Fruit fly (Drosophila melanogaster) whole organism, embryonic: ENCODE data around the gene Pex7.

Source experiments
- BtbVII ChIP-seq: fragments of 200-800 bp; sonication (Bioruptor generic); optimal IDR thresholded peaks from 3 replicates; lab custom pipeline; 2017; ENCODE audit warnings: missing biosample characterization, mild to moderate bottlenecking, missing genetic modification characterization
- CG10543 ChIP-seq: fragments of 200-800 bp; sonication (Bioruptor generic); optimal IDR thresholded peaks from 3 replicates; lab custom pipeline; 2017; ENCODE audit warnings: missing biosample characterization, mild to moderate bottlenecking, missing genetic modification characterization, moderate library complexity
- CG10565 ChIP-seq: fragments of 200-800 bp; sonication (Bioruptor generic); optimal IDR thresholded peaks from 3 replicates; lab custom pipeline; 2016; ENCODE audit warnings: missing biosample characterization, mild to moderate bottlenecking, missing genetic modification characterization
- CG10959 ChIP-seq: fragments of 200-800 bp; sonication (Bioruptor generic); IDR thresholded peaks from 2 replicates; pipeline ENCODE4 v1.3.6; 2022; ENCODE audit warnings: missing biosample characterization, missing genetic modification characterization
- CG13296 ChIP-seq: fragments of 200-800 bp; sonication (Bioruptor generic); optimal IDR thresholded peaks from 3 replicates; lab custom pipeline; 2018; ENCODE audit warnings: missing biosample characterization, mild to moderate bottlenecking, missing genetic modification characterization
- CG13624 ChIP-seq: fragments of 200-800 bp; sonication (Bioruptor generic); optimal IDR thresholded peaks from 2 replicates; lab custom pipeline; 2016; ENCODE audit warnings: missing biosample characterization, missing genetic modification characterization
- CG14667 ChIP-seq: fragments of 200-800 bp; sonication (Bioruptor generic); IDR thresholded peaks from 2 replicates; pipeline ENCODE4 v1.3.6; 2022; ENCODE audit warnings: missing biosample characterization, missing genetic modification characterization
- CG14860 ChIP-seq: fragments of 200-800 bp; sonication (Bioruptor generic); IDR thresholded peaks from 3 replicates; pipeline ENCODE4 v1.3.6; 2022; ENCODE audit warnings: missing biosample characterization, missing genetic modification characterization; ENCODE audit not compliant: partially characterized antibody
- CG15514 ChIP-seq: fragments of 200-800 bp; sonication (Bioruptor generic); optimal IDR thresholded peaks from 3 replicates; lab custom pipeline; 2017; ENCODE audit warnings: missing biosample characterization, missing genetic modification characterization, mild to moderate bottlenecking, moderate library complexity, missing genetic modification reagents
- CG15696 ChIP-seq: fragments of 200-800 bp; sonication (Bioruptor generic); optimal IDR thresholded peaks from 2 replicates; lab custom pipeline; 2019; ENCODE audit warnings: missing biosample characterization, mild to moderate bottlenecking, missing genetic modification characterization, moderate library complexity
- CG17186 ChIP-seq: fragments of 200-800 bp; sonication (Bioruptor generic); optimal IDR thresholded peaks from 3 replicates; lab custom pipeline; 2017; ENCODE audit warnings: missing biosample characterization, missing genetic modification reagents, missing genetic modification characterization
- CG17568 ChIP-seq: fragments of 200-800 bp; sonication (Bioruptor generic); optimal IDR thresholded peaks from 2 replicates; lab custom pipeline; 2018; ENCODE audit warnings: missing biosample characterization, mild to moderate bottlenecking, missing genetic modification characterization, moderate library complexity
- CG2889 ChIP-seq: fragments of 200-800 bp; sonication (Bioruptor generic); IDR thresholded peaks from 3 replicates; pipeline ENCODE4 v1.3.6; 2022; ENCODE audit warnings: missing biosample characterization, missing genetic modification characterization
- CG4360 ChIP-seq: fragments of 200-800 bp; sonication (Bioruptor generic); IDR thresholded peaks from 2 replicates; pipeline ENCODE4 v1.3.6; 2022; ENCODE audit warnings: missing biosample characterization, missing genetic modification characterization
- CG4854 ChIP-seq: fragments of 200-800 bp; sonication (Bioruptor generic); optimal IDR thresholded peaks from 2 replicates; lab custom pipeline; 2016; ENCODE audit warnings: missing biosample characterization, missing genetic modification characterization, inconsistent platforms
- CG7839 ChIP-seq: fragments of 200-800 bp; sonication (Bioruptor generic); optimal IDR thresholded peaks from 3 replicates; lab custom pipeline; 2018; ENCODE audit warnings: missing biosample characterization, mild to moderate bottlenecking, missing genetic modification characterization, moderate library complexity
- CG7963 ChIP-seq: fragments of 200-800 bp; sonication (Bioruptor generic); IDR thresholded peaks from 3 replicates; pipeline ENCODE4 v1.3.6; 2022; ENCODE audit warnings: missing biosample characterization, missing genetic modification characterization; ENCODE audit not compliant: partially characterized antibody
- CG8281 ChIP-seq: fragments of 200-800 bp; sonication (Bioruptor generic); optimal IDR thresholded peaks from 2 replicates; lab custom pipeline; 2018; ENCODE audit warnings: missing biosample characterization, mild to moderate bottlenecking, missing genetic modification characterization, moderate library complexity
- CG8765 ChIP-seq: fragments of 200-800 bp; sonication (Bioruptor generic); IDR thresholded peaks from 2 replicates; pipeline ENCODE4 v1.3.6; 2022; ENCODE audit warnings: missing biosample characterization, missing genetic modification characterization
- CG9215 ChIP-seq: fragments of 200-800 bp; sonication (Bioruptor generic); IDR thresholded peaks from 2 replicates; pipeline ENCODE4 v1.3.6; 2022; ENCODE audit warnings: missing biosample characterization, missing genetic modification characterization
- CG9797 ChIP-seq: fragments of 200-800 bp; sonication (Bioruptor generic); optimal IDR thresholded peaks from 3 replicates; lab custom pipeline; 2018; ENCODE audit warnings: missing biosample characterization, mild to moderate bottlenecking, missing genetic modification characterization
- CG9932 ChIP-seq: fragments of 200-800 bp; sonication (Bioruptor generic); IDR thresholded peaks from 2 replicates; pipeline ENCODE4 v1.3.6; 2022; ENCODE audit warnings: missing biosample characterization, missing genetic modification characterization
- CHES-1-like ChIP-seq: fragments of 200-800 bp; sonication (Bioruptor generic); optimal IDR thresholded peaks from 2 replicates; lab custom pipeline; 2016; ENCODE audit warnings: missing biosample characterization, missing genetic modification characterization
- Dad ChIP-seq: fragments of 200-800 bp; sonication (Bioruptor generic); optimal IDR thresholded peaks from 3 replicates; lab custom pipeline; 2016; ENCODE audit warnings: missing biosample characterization, missing genetic modification characterization
- Doc2 ChIP-seq: fragments of 200-800 bp; sonication (Bioruptor generic); IDR thresholded peaks from 2 replicates; pipeline ENCODE4 v1.3.6; 2022; ENCODE audit warnings: missing biosample characterization, missing genetic modification characterization
- Dp ChIP-seq: fragments of 200-800 bp; sonication (Bioruptor generic); optimal IDR thresholded peaks from 2 replicates; lab custom pipeline; 2018; ENCODE audit warnings: missing biosample characterization, mild to moderate bottlenecking, missing genetic modification characterization, moderate library complexity
- Pdp1 ChIP-seq, 2 experiments: fragments of 200-800 bp; sonication (Bioruptor generic); optimal IDR thresholded peaks; 3 replicates each; lab custom pipeline; 2016; ENCODE audit warnings: missing biosample characterization in 2 of 2, missing genetic modification characterization in 2 of 2, mild to moderate bottlenecking in 1 of 2, moderate library complexity in 1 of 2
- Scr ChIP-seq: fragments of 200-800 bp; sonication (Bioruptor generic); IDR thresholded peaks from 2 replicates; pipeline ENCODE4 v1.3.6; 2022; ENCODE audit warnings: missing biosample characterization, missing genetic modification characterization; ENCODE audit not compliant: partially characterized antibody
- Side ChIP-seq: fragments of 200-800 bp; sonication (Bioruptor generic); optimal IDR thresholded peaks from 2 replicates; lab custom pipeline; 2016; ENCODE audit warnings: missing biosample characterization, missing genetic modification characterization
- Sin3A ChIP-seq: fragments of >200 bp; optimal IDR thresholded peaks from 2 replicates; lab custom pipeline; 2018
- Xrp1 ChIP-seq: fragments of 200-800 bp; sonication (Bioruptor generic); IDR thresholded peaks from 2 replicates; pipeline ENCODE4 v1.3.6; 2022; ENCODE audit warnings: missing biosample characterization, missing genetic modification characterization
- ash1 ChIP-seq: fragments of 200-800 bp; sonication (Bioruptor generic); optimal IDR thresholded peaks from 2 replicates; lab custom pipeline; 2018; ENCODE audit warnings: missing biosample characterization, mild to moderate bottlenecking, missing genetic modification characterization
- bigmax ChIP-seq: fragments of 200-800 bp; sonication (Bioruptor generic); optimal IDR thresholded peaks from 2 replicates; lab custom pipeline; 2018; ENCODE audit warnings: missing biosample characterization, mild to moderate bottlenecking, missing genetic modification characterization
- cas ChIP-seq: fragments of 200-800 bp; sonication (Bioruptor generic); IDR thresholded peaks from 2 replicates; pipeline ENCODE4 v1.3.6; 2022; ENCODE audit warnings: missing biosample characterization, missing genetic modification characterization
- caup ChIP-seq: fragments of 200-800 bp; sonication (Bioruptor generic); optimal IDR thresholded peaks from 3 replicates; lab custom pipeline; 2017; ENCODE audit warnings: missing biosample characterization, mild to moderate bottlenecking, missing genetic modification characterization, moderate library complexity; ENCODE audit not compliant: severe bottlenecking
- disco-r ChIP-seq: fragments of 200-800 bp; sonication (Bioruptor generic); optimal IDR thresholded peaks from 2 replicates; lab custom pipeline; 2016; ENCODE audit warnings: missing biosample characterization, missing genetic modification characterization
- dmrt99B ChIP-seq: fragments of 200-800 bp; sonication (Bioruptor generic); optimal IDR thresholded peaks from 2 replicates; lab custom pipeline; 2018; ENCODE audit warnings: missing biosample characterization, mild to moderate bottlenecking, missing genetic modification characterization, moderate library complexity
- grau ChIP-seq: fragments of 200-800 bp; optimal IDR thresholded peaks from 3 replicates; lab custom pipeline; 2019; ENCODE audit warnings: missing biosample characterization, mild to moderate bottlenecking, missing genetic modification characterization, moderate library complexity
- grn ChIP-seq: fragments of 200-800 bp; sonication (Bioruptor generic); optimal IDR thresholded peaks from 3 replicates; lab custom pipeline; 2017; ENCODE audit warnings: missing biosample characterization, missing genetic modification characterization
- jing ChIP-seq: fragments of 200-800 bp; sonication (Bioruptor generic); optimal IDR thresholded peaks from 2 replicates; lab custom pipeline; 2018; ENCODE audit warnings: missing biosample characterization, mild to moderate bottlenecking, missing genetic modification characterization
- kay ChIP-seq: fragments of 200-800 bp; sonication (Bioruptor generic); optimal IDR thresholded peaks from 2 replicates; lab custom pipeline; 2016; ENCODE audit warnings: missing biosample characterization, missing genetic modification characterization
- nerfin-2 ChIP-seq: fragments of 200-800 bp; sonication (Bioruptor generic); IDR thresholded peaks from 2 replicates; pipeline ENCODE4 v1.3.6; 2022; ENCODE audit warnings: missing biosample characterization, missing genetic modification characterization; ENCODE audit not compliant: partially characterized antibody
- oc ChIP-seq: fragments of 200-800 bp; sonication (Bioruptor generic); optimal IDR thresholded peaks from 2 replicates; lab custom pipeline; 2018; ENCODE audit warnings: missing biosample characterization, mild to moderate bottlenecking, missing genetic modification characterization, moderate library complexity
- peb ChIP-seq: fragments of 200-800 bp; sonication (Bioruptor generic); IDR thresholded peaks from 2 replicates; pipeline ENCODE4 v1.3.6; 2022; ENCODE audit warnings: missing biosample characterization, missing genetic modification characterization
- pita ChIP-seq: fragments of 200-800 bp; sonication (Bioruptor generic); optimal IDR thresholded peaks from 2 replicates; lab custom pipeline; 2017; ENCODE audit warnings: missing biosample characterization, mild to moderate bottlenecking, missing genetic modification characterization
- ro ChIP-seq: fragments of 200-800 bp; sonication (Bioruptor generic); IDR thresholded peaks from 2 replicates; pipeline ENCODE4 v1.3.6; 2022; ENCODE audit warnings: missing biosample characterization, missing genetic modification characterization
- trem ChIP-seq: fragments of 200-800 bp; optimal IDR thresholded peaks from 3 replicates; lab custom pipeline; 2019; ENCODE audit warnings: missing biosample characterization, mild to moderate bottlenecking, missing genetic modification characterization, moderate library complexity
- tup ChIP-seq: fragments of 200-800 bp; sonication (Bioruptor generic); optimal IDR thresholded peaks from 2 replicates; lab custom pipeline; 2016; ENCODE audit warnings: missing biosample characterization, mild to moderate bottlenecking, missing genetic modification characterization, moderate library complexity

The Pex7 gene

DNA sequence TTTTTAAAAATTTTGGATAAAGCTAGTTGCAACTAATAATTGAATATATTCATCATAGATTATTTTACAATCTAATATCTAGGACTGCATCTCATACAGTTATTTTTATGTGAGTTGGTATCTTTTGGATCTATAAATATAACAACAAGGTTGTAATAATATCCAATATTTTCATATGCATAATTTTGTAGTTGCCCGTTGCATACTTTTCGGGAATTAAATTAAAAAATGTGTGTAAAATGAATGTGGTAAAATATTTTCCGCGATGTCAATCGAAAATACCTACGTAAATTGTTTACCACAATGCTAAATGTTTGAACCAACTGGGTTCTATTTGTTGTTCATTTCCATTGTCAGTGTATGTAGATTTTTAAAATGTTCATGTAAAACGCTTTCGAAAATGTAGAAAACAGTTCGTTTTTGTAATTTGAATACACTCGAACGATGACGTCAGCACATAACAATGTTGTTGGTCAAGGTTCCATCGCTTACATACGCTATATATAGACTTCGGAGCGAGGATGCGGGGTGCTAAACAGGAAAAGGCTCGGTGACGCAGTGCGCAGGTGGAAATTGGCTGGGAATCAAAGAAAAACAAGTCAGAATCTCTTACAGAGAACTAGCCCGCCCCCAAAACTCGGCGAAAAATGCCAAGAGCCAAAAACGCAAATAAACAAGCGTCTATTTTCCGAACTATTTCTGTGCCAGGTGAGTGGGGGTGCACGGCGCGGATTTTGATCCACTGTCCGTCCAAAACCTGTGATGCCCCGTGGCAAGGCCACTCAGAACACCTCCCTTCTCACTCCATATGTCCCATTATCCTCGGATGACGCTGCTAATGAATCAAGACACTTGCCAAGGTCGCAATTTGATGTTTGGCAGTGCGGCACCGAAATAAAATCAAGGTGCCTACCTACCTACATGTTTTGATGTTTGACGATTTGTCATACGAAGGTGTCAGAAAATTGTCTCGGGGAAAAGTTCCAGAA is 18.8 kb upstream of the Pex7 start (continued):
- TF ChIP-seq dmrt99B: no peak
- peak; percentile 68 for TF ChIP-seq pita (GFP tag; lab: Kevin White, UChicago)
- TF ChIP-seq CG17568 (GFP tag; lab: Kevin White, UChicago): no peak
- no peak for TF ChIP-seq tup (GFP tag; lab: Kevin White, UChicago)
- no peak for TF ChIP-seq Doc2 (GFP tag; lab: Robert Waterston, UW)
- no peak for TF ChIP-seq CG17186
- TF ChIP-seq ash1: no peak
- peak in 1 of 2 experiments; percentile 31 for TF ChIP-seq Pdp1 (GFP tag; optimal IDR thresholded peaks at IDR 0.05; lab: Kevin White, UChicago)
- TF ChIP-seq peb: no peak
- peak; percentile 17 for TF ChIP-seq trem (tag; lab: Kevin White, UChicago)
- TF ChIP-seq CG7963 (GFP tag; lab: Robert Waterston, UW): no peak
- TF ChIP-seq Side (GFP tag; lab: Kevin White, UChicago): no peak
- no peak for TF ChIP-seq caup
- TF ChIP-seq nerfin-2 (GFP tag; lab: Robert Waterston, UW): no peak
- TF ChIP-seq CG8281 (tag; lab: Kevin White, UChicago): peak; percentile 1
- no peak for TF ChIP-seq CG15696 (tag; lab: Kevin White, UChicago)
- no peak for TF ChIP-seq CG4360 (GFP tag; lab: Robert Waterston, UW)
- no peak for TF ChIP-seq CG13624 (GFP tag; lab: Kevin White, UChicago)
- TF ChIP-seq cas (GFP tag; lab: Robert Waterston, UW): no peak
- peak; percentile 21 for TF ChIP-seq Dp
- TF ChIP-seq CG14860: 0 out of 3 replicates have a peak, but pooled peaks have one; percentile 35
- TF ChIP-seq CG14667 (GFP tag; lab: Robert Waterston, UW): no peak
- no peak for TF ChIP-seq CG2889
- no peak for TF ChIP-seq CG10959 (GFP tag; lab: Robert Waterston, UW)
- TF ChIP-seq ro: no peak
- TF ChIP-seq CG10543 (GFP tag; lab: Kevin White, UChicago): peak; percentile 54
- peak; percentile 41 for TF ChIP-seq kay
- TF ChIP-seq CG8765 (GFP tag; lab: Robert Waterston, UW): no peak
- TF ChIP-seq CG10565 (GFP tag; lab: Kevin White, UChicago): no peak
- no peak for TF ChIP-seq CG7839 (tag; lab: Kevin White, UChicago)
- no peak for TF ChIP-seq CG9215 (GFP tag; lab: Robert Waterston, UW)
- no peak for TF ChIP-seq CG9797
- TF ChIP-seq BtbVII: peak; percentile 42
- no peak for TF ChIP-seq bigmax (GFP tag; lab: Kevin White, UChicago)
- TF ChIP-seq CG15514 (GFP tag; lab: Kevin White, UChicago): no peak
- 0 out of 2 replicates have a peak, but pooled peaks have one; percentile 12 for TF ChIP-seq Scr (GFP tag; lab: Robert Waterston, UW)
- TF ChIP-seq Dad: no peak
- no peak for TF ChIP-seq disco-r
- TF ChIP-seq CG13296 (GFP tag; lab: Kevin White, UChicago): no peak
- no peak for TF ChIP-seq CHES-1-like
- no peak for TF ChIP-seq oc
- no peak for TF ChIP-seq grn (GFP tag; lab: Kevin White, UChicago)
- TF ChIP-seq Sin3A (lab: Kevin White, UChicago): no peak
- TF ChIP-seq jing (GFP tag; lab: Kevin White, UChicago): no peak
- TF ChIP-seq grau (tag; lab: Kevin White, UChicago): no peak
- no peak for TF ChIP-seq CG9932
- no peak for TF ChIP-seq CG4854 (GFP tag; lab: Kevin White, UChicago)
- no peak for TF ChIP-seq Xrp1 (GFP tag; lab: Robert Waterston, UW)
